Worm (Caenorhabditis elegans) whole organism, L3 larva: Measurements from ENCODE around the gene C29E4.15.

Experiments used
- R02D3.7 ChIP-seq: fragments of 150-350 bp; optimal IDR thresholded peaks from 2 replicates; lab custom pipeline; 2014; ENCODE audit warnings: missing biosample characterization, missing genetic modification characterization
- ZK546.5 ChIP-seq: sonication (generic microtip); optimal IDR thresholded peaks from 2 replicates; lab custom pipeline; 2017; ENCODE audit warnings: missing biosample characterization, missing genetic modification characterization
- ceh-16 ChIP-seq: sonication (generic microtip); optimal IDR thresholded peaks from 2 replicates; lab custom pipeline; 2017; ENCODE audit warnings: missing biosample characterization, missing genetic modification characterization
- ceh-28 ChIP-seq: fragments of 150-350 bp; optimal IDR thresholded peaks from 2 replicates; lab custom pipeline; 2014; ENCODE audit warnings: missing biosample characterization, missing genetic modification reagents, missing genetic modification characterization
- ceh-9 ChIP-seq: sonication (generic microtip); optimal IDR thresholded peaks from 2 replicates; lab custom pipeline; 2018; ENCODE audit warnings: missing biosample characterization, missing genetic modification characterization
- egl-27 ChIP-seq: sonication (generic microtip); optimal IDR thresholded peaks from 4 replicates; lab custom pipeline; 2017; ENCODE audit warnings: missing biosample characterization, missing genetic modification reagents, missing genetic modification characterization
- egl-5 ChIP-seq: fragments of 150-350 bp; optimal IDR thresholded peaks from 2 replicates; lab custom pipeline; 2017; ENCODE audit warnings: missing biosample characterization, missing genetic modification reagents, missing genetic modification characterization, inconsistent platforms
- elt-1 ChIP-seq: fragments of 150-350 bp; optimal IDR thresholded peaks from 2 replicates; lab custom pipeline; 2014; ENCODE audit warnings: missing biosample characterization, missing genetic modification characterization
- elt-2 ChIP-seq: sonication (generic microtip); optimal IDR thresholded peaks from 2 replicates; lab custom pipeline; 2016; ENCODE audit warnings: missing genetic modification reagents, mild to moderate bottlenecking, missing genetic modification characterization, missing compliant biosample characterization
- elt-3 ChIP-seq, 3 experiments: fragments of 150-350 bp in 1 of 3; sonication (generic microtip) in 2 of 3; optimal IDR thresholded peaks; 2 replicates in 2 of 3; 4 replicates in 1 of 3; lab custom pipeline; 2014 to 2017; ENCODE audit warnings: missing biosample characterization in 3 of 3, missing genetic modification characterization in 3 of 3
- eor-1 ChIP-seq, 2 experiments: fragments of 150-350 bp; optimal IDR thresholded peaks; 2 replicates each; lab custom pipeline; 2014 to 2018; ENCODE audit warnings: missing biosample characterization in 2 of 2, missing genetic modification characterization in 2 of 2
- fkh-10 ChIP-seq: sonication (generic microtip); optimal IDR thresholded peaks from 2 replicates; lab custom pipeline; 2017; ENCODE audit warnings: missing biosample characterization, missing genetic modification reagents, missing genetic modification characterization
- fos-1 ChIP-seq: fragments of 150-350 bp; optimal IDR thresholded peaks from 2 replicates; lab custom pipeline; 2014; ENCODE audit warnings: missing biosample characterization, missing genetic modification characterization
- hmg-11 ChIP-seq: sonication (generic microtip); optimal IDR thresholded peaks from 2 replicates; lab custom pipeline; 2016; ENCODE audit warnings: missing genetic modification characterization, missing compliant biosample characterization
- jun-1 ChIP-seq: fragments of 150-350 bp; optimal IDR thresholded peaks from 2 replicates; lab custom pipeline; 2014; ENCODE audit warnings: missing biosample characterization, missing genetic modification reagents, missing genetic modification characterization
- lin-15B ChIP-seq: fragments of 150-350 bp; optimal IDR thresholded peaks from 2 replicates; lab custom pipeline; 2014; ENCODE audit warnings: missing biosample characterization, missing genetic modification characterization
- lin-39 ChIP-seq: fragments of 150-350 bp; optimal IDR thresholded peaks from 2 replicates; lab custom pipeline; 2018; ENCODE audit warnings: missing biosample characterization, missing genetic modification reagents, missing genetic modification characterization
- lsy-12 ChIP-seq: sonication (generic microtip); optimal IDR thresholded peaks from 2 replicates; lab custom pipeline; 2016; ENCODE audit warnings: mild to moderate bottlenecking, missing genetic modification characterization, missing compliant biosample characterization
- mdl-1 ChIP-seq: fragments of 150-350 bp; optimal IDR thresholded peaks from 2 replicates; lab custom pipeline; 2014; ENCODE audit warnings: missing biosample characterization, missing genetic modification characterization
- mml-1 ChIP-seq: fragments of 150-350 bp; sonication (generic microtip); optimal IDR thresholded peaks from 3 replicates; lab custom pipeline; 2014; ENCODE audit warnings: missing biosample characterization, missing genetic modification characterization
- nfya-1 ChIP-seq: sonication (generic microtip); optimal IDR thresholded peaks from 2 replicates; lab custom pipeline; 2017; ENCODE audit warnings: missing genetic modification characterization, mild to moderate bottlenecking, missing compliant biosample characterization, antibody characterized with exemption, moderate library complexity; ENCODE audit not compliant: insufficient read depth
- nhr-11 ChIP-seq: fragments of 150-350 bp; optimal IDR thresholded peaks from 2 replicates; lab custom pipeline; 2014; ENCODE audit warnings: missing biosample characterization, missing genetic modification characterization
- nhr-23 ChIP-seq: fragments of 150-350 bp; optimal IDR thresholded peaks from 2 replicates; lab custom pipeline; 2014; ENCODE audit warnings: missing biosample characterization, missing genetic modification reagents, missing genetic modification characterization
- nhr-25 ChIP-seq: sonication (generic microtip); optimal IDR thresholded peaks from 2 replicates; lab custom pipeline; 2017; ENCODE audit warnings: missing biosample characterization, missing genetic modification characterization
- nhr-43 ChIP-seq: sonication (generic microtip); optimal IDR thresholded peaks from 2 replicates; lab custom pipeline; 2016; ENCODE audit warnings: mild to moderate bottlenecking, missing genetic modification characterization, missing compliant biosample characterization; ENCODE audit not compliant: poor library complexity, severe bottlenecking
- nhr-67 ChIP-seq: fragments of 150-350 bp; optimal IDR thresholded peaks from 2 replicates; lab custom pipeline; 2014; ENCODE audit warnings: missing biosample characterization, missing genetic modification characterization
- nhr-77 ChIP-seq: fragments of 150-350 bp; optimal IDR thresholded peaks from 2 replicates; lab custom pipeline; 2014; ENCODE audit warnings: missing biosample characterization, missing genetic modification characterization
- pha-4 ChIP-seq: fragments of 150-350 bp; optimal IDR thresholded peaks from 2 replicates; lab custom pipeline; 2014; ENCODE audit warnings: missing biosample characterization, missing genetic modification reagents, missing genetic modification characterization
- pqm-1 ChIP-seq: fragments of 150-350 bp; optimal IDR thresholded peaks from 2 replicates; lab custom pipeline; 2017; ENCODE audit warnings: missing biosample characterization, missing genetic modification characterization, inconsistent platforms
- snpc-4 ChIP-seq: fragments of 150-350 bp; optimal IDR thresholded peaks from 2 replicates; lab custom pipeline; 2014; ENCODE audit warnings: missing biosample characterization, missing genetic modification characterization
- tbx-2 ChIP-seq: sonication (generic microtip); optimal IDR thresholded peaks from 2 replicates; lab custom pipeline; 2016; ENCODE audit warnings: mild to moderate bottlenecking, missing genetic modification characterization, missing compliant biosample characterization
- unc-39 ChIP-seq: sonication (generic microtip); optimal IDR thresholded peaks from 4 replicates; lab custom pipeline; 2017; ENCODE audit warnings: missing biosample characterization, missing genetic modification characterization
- unc-62 ChIP-seq: fragments of 150-350 bp; sonication (generic microtip); optimal IDR thresholded peaks from 4 replicates; lab custom pipeline; 2014; ENCODE audit warnings: missing biosample characterization, missing genetic modification reagents, missing genetic modification characterization
- zag-1 ChIP-seq: fragments of 150-350 bp; optimal IDR thresholded peaks from 2 replicates; lab custom pipeline; 2014; ENCODE audit warnings: missing biosample characterization, missing genetic modification characterization

Gene C29E4.15

ce11 chrIII:7928549-7929129 lies 23.8 kb upstream of the C29E4.15 start, which contains the start of the genes C29E4.13 and npp-15 (continued):
- TF ChIP-seq unc-62 = no peak
- TF ChIP-seq elt-1 (tag; lab: Kevin White, UChicago) = no peak
- no peak for TF ChIP-seq ZK546.5 (tag; lab: Kevin White, UChicago)

ce11 chrIII:7933235-7933634 lies 19.2 kb upstream of the C29E4.15 start, which contains the start of gene ran-2:
Gene ran-2, plus strand, starts transcription at chrIII:7933535.
- TF ChIP-seq elt-2 (tag; lab: Kevin White, UChicago) (peak; percentile 39), mml-1 (tag; lab: Kevin White, UChicago) (no peak)

DNA sequence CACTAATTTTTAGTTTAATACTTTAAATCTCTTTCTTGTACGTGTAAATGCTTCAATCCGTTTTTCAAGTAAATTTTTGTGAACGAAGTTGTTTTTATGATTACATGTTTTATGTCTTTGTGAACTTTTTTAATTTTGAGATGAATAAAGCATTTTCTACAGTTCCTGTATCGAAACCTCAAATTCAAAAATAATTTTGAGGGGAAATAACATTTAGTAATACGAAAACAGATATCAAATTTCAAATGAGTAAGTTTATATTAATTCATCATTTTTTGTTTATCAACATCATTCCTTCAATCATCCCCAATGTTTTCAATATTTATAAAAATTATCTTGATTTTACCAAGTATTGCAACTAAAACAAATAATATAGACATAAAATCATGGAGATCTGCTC lies 14.9 kb upstream of the C29E4.15 start, which contains the start of gene C29E4.10:
Gene C29E4.10, plus strand, starts transcription at position 301 of the 400 bp plus-strand sequence.
- TF ChIP-seq zag-1 (no peak), R02D3.7 (tag; lab: Kevin White, UChicago) (no peak), ceh-9 (tag; lab: Kevin White, UChicago) (no peak), egl-5 (tag; lab: Kevin White, UChicago) (no peak), nhr-67 (no peak), unc-62 (no peak), jun-1 (tag; lab: Kevin White, UChicago) (no peak), unc-39 (tag; lab: Kevin White, UChicago) (no peak), elt-1 (tag; lab: Kevin White, UChicago) (no peak), elt-3 (tag; optimal IDR thresholded peaks at IDR 0.05; lab: Kevin White, UChicago) (no peak), fkh-10 (GFP tag; lab: Kevin White, UChicago) (no peak), nhr-77 (tag; lab: Kevin White, UChicago) (no peak), tbx-2 (no peak), hmg-11 (tag; lab: Kevin White, UChicago) (no peak)
- TF ChIP-seq, all 47 proteins: peak for 0

- TF ChIP-seq nhr-23 (peak; percentile 84), nhr-77 (tag; lab: Kevin White, UChicago) (peak; percentile 48), R02D3.7 (tag; lab: Kevin White, UChicago) (peak; percentile 17), nfya-1 (tag; lab: Kevin White, UChicago) (peak; percentile 83), nhr-43 (peak; percentile 39), snpc-4 (tag; lab: Kevin White, UChicago) (no peak), mdl-1 (tag; lab: Kevin White, UChicago) (no peak), egl-5 (tag; lab: Kevin White, UChicago) (peak; percentile 38), elt-2 (tag; lab: Kevin White, UChicago) (no peak), ceh-28 (tag; lab: Kevin White, UChicago) (peak; percentile 15), egl-27 (tag; lab: Kevin White, UChicago) (no peak), pqm-1 (tag; lab: Kevin White, UChicago) (peak; percentile 11), ceh-9 (tag; lab: Kevin White, UChicago) (no peak), lsy-12 (tag; lab: Kevin White, UChicago) (no peak), unc-62 (no peak), pha-4 (tag; lab: Kevin White, UChicago) (peak; percentile 79), ceh-16 (tag; lab: Kevin White, UChicago) (no peak), fkh-10 (GFP tag; lab: Kevin White, UChicago) (peak; percentile 26), nhr-25 (tag; lab: Kevin White, UChicago) (peak; percentile 69), lin-15B (peak; percentile 91), lin-39 (tag; lab: Kevin White, UChicago) (peak; percentile 41), nhr-11 (no peak), eor-1 (tag; optimal IDR thresholded peaks at IDR 0.05; lab: Kevin White, UChicago) (no peak), hmg-11 (tag; lab: Kevin White, UChicago) (peak; percentile 38), fos-1 (tag; lab: Kevin White, UChicago) (no peak)
Measured at ce11 chrIII:7940819-7941218, 11.6 kb upstream of the C29E4.15 start, which contains the start of gene C29E4.12. Gene C29E4.12, plus strand, starts transcription at chrIII:7941151.
